Worm (Caenorhabditis elegans) whole organism, L4 larva: ENCODE data around the gene Y50D4A.1.

Experiments
- ama-1 ChIP-seq: fragments of 150-350 bp; optimal IDR thresholded peaks from 2 replicates; lab custom pipeline; 2014; ENCODE audit warnings: inconsistent platforms, mixed read lengths
- ctbp-1 ChIP-seq: fragments of 200-800 bp; sonication (Bioruptor generic); IDR thresholded peaks from 2 replicates; pipeline ENCODE4 v1.3.6; 2022; ENCODE audit warnings: missing genetic modification reagents, missing genetic modification characterization, missing compliant biosample characterization
- duxl-1 ChIP-seq: sonication (generic microtip); optimal IDR thresholded peaks from 2 replicates; lab custom pipeline; 2016; ENCODE audit warnings: mild to moderate bottlenecking, missing genetic modification characterization, moderate library complexity, missing compliant biosample characterization; ENCODE audit not compliant: poor library complexity
- fos-1 ChIP-seq: fragments of 150-350 bp; optimal IDR thresholded peaks from 2 replicates; lab custom pipeline; 2014; ENCODE audit warnings: missing biosample characterization, missing genetic modification characterization
- lin-13 ChIP-seq: fragments of 150-350 bp; optimal IDR thresholded peaks from 2 replicates; lab custom pipeline; 2014; ENCODE audit warnings: missing biosample characterization, missing genetic modification reagents, missing genetic modification characterization
- lin-15B ChIP-seq: fragments of 150-350 bp; sonication (generic microtip); optimal IDR thresholded peaks from 3 replicates; lab custom pipeline; 2014; ENCODE audit warnings: missing biosample characterization, missing genetic modification characterization
- lir-3 ChIP-seq: sonication (generic microtip); optimal IDR thresholded peaks from 2 replicates; lab custom pipeline; 2016; ENCODE audit warnings: mild to moderate bottlenecking, missing genetic modification characterization, missing compliant biosample characterization
- madf-5 ChIP-seq, 2 experiments: fragments of 200-800 bp; sonication (Bioruptor generic); IDR thresholded peaks; 2 replicates each; pipeline ENCODE4 v1.3.6; 2022; ENCODE audit warnings: missing compliant biosample characterization in 2 of 2, missing genetic modification characterization in 2 of 2
- nhr-11 ChIP-seq: fragments of 150-350 bp; optimal IDR thresholded peaks from 2 replicates; lab custom pipeline; 2014; ENCODE audit warnings: missing biosample characterization, missing genetic modification characterization
- nhr-25 ChIP-seq: sonication (generic microtip); optimal IDR thresholded peaks from 2 replicates; lab custom pipeline; 2017; ENCODE audit warnings: missing genetic modification characterization, mild to moderate bottlenecking, missing compliant biosample characterization, antibody characterized with exemption, moderate library complexity, borderline replicate concordance; ENCODE audit not compliant: insufficient read depth
- nhr-42 ChIP-seq: fragments of 200-800 bp; sonication (Bioruptor generic); IDR thresholded peaks from 2 replicates; pipeline ENCODE4 v1.3.6; 2022; ENCODE audit warnings: missing genetic modification characterization, missing compliant biosample characterization
- zip-11 ChIP-seq: fragments of 200-800 bp; sonication (Bioruptor generic); IDR thresholded peaks from 2 replicates; pipeline ENCODE4 v1.3.6; 2022; ENCODE audit warnings: missing genetic modification characterization, missing compliant biosample characterization

ce11 chrV:1232574-1232973 is 24.9 kb downstream of the Y50D4A.1 start:
- no peak for TF ChIP-seq lin-13 (GFP tag; lab: Kevin White, UChicago)
- TF ChIP-seq madf-5 (GFP tag; IDR thresholded peaks at IDR 0.05; lab: Robert Waterston, UW): no peak
- TF ChIP-seq nhr-25 (tag; lab: Kevin White, UChicago): no peak
- no peak for TF ChIP-seq ctbp-1 (GFP tag; lab: Robert Waterston, UW)
- TF ChIP-seq lin-15B (tag; lab: Kevin White, UChicago): no peak
- TF ChIP-seq nhr-11 (tag; lab: Kevin White, UChicago): no peak
- no peak for TF ChIP-seq ama-1 (lab: Kevin White, UChicago)
- no peak for TF ChIP-seq fos-1
- no peak for TF ChIP-seq lir-3 (tag; lab: Kevin White, UChicago)
- TF ChIP-seq nhr-42 (GFP tag; lab: Robert Waterston, UW): no peak
- TF ChIP-seq duxl-1 (tag; lab: Kevin White, UChicago): no peak
- TF ChIP-seq zip-11 (GFP tag; lab: Robert Waterston, UW): no peak
